Worm (Caenorhabditis elegans) whole organism, L1 larva: ENCODE measurements around the gene T09F3.4.

Experiments used
- aly-2 ChIP-seq: fragments of 150-350 bp; optimal IDR thresholded peaks from 2 replicates; lab custom pipeline; 2014; ENCODE audit warnings: missing biosample characterization, missing genetic modification characterization
- hlh-17 ChIP-seq: fragments of 200-800 bp; sonication (Bioruptor generic); optimal IDR thresholded peaks from 2 replicates; lab custom pipeline; 2018; ENCODE audit warnings: missing genetic modification characterization, mild to moderate bottlenecking, missing compliant biosample characterization, moderate library complexity, borderline replicate concordance
- lin-35 ChIP-seq, 2 experiments: fragments of 150-350 bp; optimal IDR thresholded peaks; 2 replicates each; lab custom pipeline; 2014; ENCODE audit warnings: missing biosample characterization in 2 of 2, missing genetic modification characterization in 2 of 2, missing genetic modification reagents in 2 of 2
- lsy-2 ChIP-seq, 2 experiments: fragments of 150-350 bp; optimal IDR thresholded peaks; 2 replicates each; lab custom pipeline; 2014; ENCODE audit warnings: missing biosample characterization in 2 of 2, missing genetic modification characterization in 2 of 2
- sox-4 ChIP-seq: sonication (generic microtip); optimal IDR thresholded peaks from 2 replicates; lab custom pipeline; 2016; ENCODE audit warnings: missing genetic modification characterization, missing compliant biosample characterization
- sptf-1 ChIP-seq: fragments of 150-350 bp; optimal IDR thresholded peaks from 2 replicates; lab custom pipeline; 2014; ENCODE audit warnings: missing biosample characterization, missing genetic modification characterization
- sup-37 ChIP-seq: fragments of 200-800 bp; sonication (Bioruptor generic); optimal IDR thresholded peaks from 2 replicates; lab custom pipeline; 2018; ENCODE audit warnings: mild to moderate bottlenecking, missing genetic modification characterization, missing compliant biosample characterization

DNA sequence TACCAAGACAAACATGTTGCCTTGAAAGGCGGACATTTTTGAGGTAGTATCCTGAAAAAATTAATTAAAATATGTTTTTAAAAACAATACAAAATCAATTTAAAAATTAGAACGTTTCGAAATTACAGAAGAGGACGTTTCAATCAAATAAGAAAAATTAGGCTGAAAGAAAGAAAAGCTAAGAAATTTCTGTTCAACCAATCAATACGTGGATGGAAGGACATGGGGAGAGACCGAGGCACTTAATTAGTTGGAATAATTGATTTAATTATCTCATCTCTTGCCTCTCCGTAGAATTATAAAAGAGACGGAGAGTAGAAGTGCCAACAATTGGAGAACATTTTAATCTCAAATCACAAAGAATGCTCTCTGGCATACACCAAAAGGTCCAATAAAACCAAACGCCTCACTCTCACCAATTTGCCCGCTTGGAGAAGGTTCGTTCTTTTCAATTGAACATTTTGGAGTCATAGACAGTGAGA lies 25.9 kb upstream of the T09F3.4 start, which contains the start of gene ceh-58:
- TF ChIP-seq lin-35 (GFP tag; optimal IDR thresholded peaks at IDR 0.05; lab: Kevin White, UChicago) (no peak), sup-37 (no peak), sptf-1 (tag; lab: Kevin White, UChicago) (no peak), lsy-2 (tag; optimal IDR thresholded peaks at IDR 0.05; lab: Kevin White, UChicago) (no peak), aly-2 (tag; lab: Kevin White, UChicago) (no peak), hlh-17 (no peak), sox-4 (tag; lab: Kevin White, UChicago) (no peak)
